Fruit fly (Drosophila melanogaster) Kc167 (cell line): ENCODE data around the gene sqh.

Source experiments
- h ChIP-seq: fragments of >200 bp; optimal IDR thresholded peaks from 3 replicates; lab custom pipeline; 2018; ENCODE audit warnings: missing external identifiers
- psq ChIP-seq: fragments of >200 bp; optimal IDR thresholded peaks from 2 replicates; lab custom pipeline; 2017; ENCODE audit warnings: missing external identifiers
- ttk ChIP-seq: sonication (Bioruptor generic); optimal IDR thresholded peaks from 2 replicates; lab custom pipeline; 2017; ENCODE audit warnings: missing external identifiers

DNA sequence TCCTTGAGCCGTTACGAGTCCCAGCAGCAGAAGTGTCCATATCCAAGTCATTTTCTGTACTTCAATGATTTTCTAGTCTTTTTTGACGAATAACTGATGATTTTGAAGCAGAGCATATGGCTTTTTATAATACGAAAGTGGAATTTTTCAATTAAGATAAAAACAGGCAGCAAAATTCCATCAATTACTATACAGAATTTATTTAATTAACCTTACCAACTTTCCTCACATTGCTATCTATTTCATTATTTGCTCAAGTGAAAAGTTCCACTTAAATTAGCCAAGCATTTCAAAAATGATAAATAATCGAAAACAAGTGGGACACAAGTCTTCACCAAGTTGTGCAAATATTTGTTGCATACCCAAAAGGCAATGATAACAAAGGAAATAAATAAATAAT is 25.1 kb downstream of the sqh start, which contains the start of gene CG43090:
- TF ChIP-seq ttk (no peak), h (lab: Kevin White, UChicago) (no peak), psq (no peak)
